Fruit fly (Drosophila melanogaster): ENCODE data around the gene CG14074.

DNA sequence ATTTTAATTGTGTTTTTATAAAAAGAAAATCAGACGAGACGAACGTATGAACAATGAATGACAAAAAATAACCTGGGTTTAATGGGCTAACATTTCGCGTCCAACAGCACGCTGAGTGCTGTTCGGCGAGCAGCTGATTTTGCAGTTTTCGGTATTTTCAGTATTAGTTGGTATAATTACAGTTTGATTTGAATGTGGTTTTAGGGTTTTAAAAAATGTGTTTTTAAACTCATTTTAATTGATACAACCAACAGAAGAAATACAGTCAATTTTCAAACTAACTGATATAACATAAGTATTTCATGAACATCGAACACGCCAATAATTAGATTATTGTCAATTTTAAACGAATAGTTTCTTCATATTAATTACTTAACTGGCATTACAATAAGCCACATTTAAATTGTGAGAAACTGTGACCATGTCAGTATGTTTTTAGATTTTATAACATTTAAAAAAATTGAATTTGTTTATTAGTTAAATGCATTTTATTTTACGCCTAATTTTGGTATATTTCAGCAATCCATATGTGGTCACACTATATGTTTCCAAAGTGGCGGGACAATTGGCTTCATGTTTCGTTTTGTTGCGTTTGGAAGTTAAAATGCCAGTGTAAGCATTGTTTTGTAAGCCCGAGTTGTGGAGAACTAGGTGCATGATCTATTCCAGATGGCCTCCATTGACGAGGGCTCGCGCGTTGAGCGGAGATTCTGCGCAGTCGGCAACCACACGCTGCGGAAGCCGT is 45.2 kb upstream of the CG14074 start, which contains the start of the genes CG14073 and HipHop:
- TF ChIP-seq insv (optimal IDR thresholded peaks at IDR 0.05) (no peak), Myc (optimal IDR thresholded peaks at IDR 0.05) (no peak), h (optimal IDR thresholded peaks at IDR 0.05) (no peak), Sin3A (optimal IDR thresholded peaks at IDR 0.05) (no peak), psq (optimal IDR thresholded peaks at IDR 0.05) (no peak), ttk (optimal IDR thresholded peaks at IDR 0.05) (no peak)

Data from Kc167 (cell line).